Fruit fly (Drosophila melanogaster): ENCODE measurements around the gene Rab19.

- TF ChIP-seq CG15710 (tag; optimal IDR thresholded peaks at IDR 0.05) (no peak), Pif1B (GFP tag; optimal IDR thresholded peaks at IDR 0.05) (no peak), CG9948 (tag; optimal IDR thresholded peaks at IDR 0.05) (no peak), fd96Ca (GFP tag; IDR thresholded peaks at IDR 0.05) (no peak), gl (tag; optimal IDR thresholded peaks at IDR 0.05) (no peak), EcR (GFP tag; optimal IDR thresholded peaks at IDR 0.05) (no peak), CG10348 (GFP tag; IDR thresholded peaks at IDR 0.05) (no peak), CG32121 (GFP tag; IDR thresholded peaks at IDR 0.05) (no peak)
These were observed 50.5 kb downstream of the Rab19 start for dm6 chr3L:8347346-8347745.

Measured in whole organism, pupa.